Worm (Caenorhabditis elegans): ENCODE results near the gene fip-4.

Gene fip-4

DNA sequence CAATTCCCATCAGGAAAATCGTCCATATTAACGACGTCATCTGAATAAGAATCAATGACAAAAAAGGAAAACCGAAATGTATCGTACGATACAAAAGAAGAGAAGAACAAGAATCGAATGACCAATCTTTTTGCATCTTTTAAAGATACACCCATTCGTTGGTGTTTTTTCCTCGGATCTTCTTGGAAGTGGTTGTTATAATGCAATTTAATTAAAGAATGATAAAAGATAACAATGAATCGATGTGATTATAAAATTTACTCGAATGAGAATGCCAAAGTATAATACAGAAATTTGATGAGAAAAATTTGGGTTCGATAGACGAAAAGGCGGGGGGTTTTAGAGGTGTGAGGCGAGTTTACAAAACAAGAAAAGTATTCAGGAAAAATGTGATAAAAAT lies 18.0 kb upstream of the fip-4 start, which contains the start of gene F41E6.12:
Gene F41E6.12, minus strand, starts transcription at position 101 of the 400 bp plus-strand sequence.
- no peak for TF ChIP-seq egl-5 (tag; optimal IDR thresholded peaks at IDR 0.05)
- TF ChIP-seq nhr-23 (tag; optimal IDR thresholded peaks at IDR 0.05), result peak; percentile 20
- no peak for TF ChIP-seq ceh-16 (tag; optimal IDR thresholded peaks at IDR 0.05)

DNA sequence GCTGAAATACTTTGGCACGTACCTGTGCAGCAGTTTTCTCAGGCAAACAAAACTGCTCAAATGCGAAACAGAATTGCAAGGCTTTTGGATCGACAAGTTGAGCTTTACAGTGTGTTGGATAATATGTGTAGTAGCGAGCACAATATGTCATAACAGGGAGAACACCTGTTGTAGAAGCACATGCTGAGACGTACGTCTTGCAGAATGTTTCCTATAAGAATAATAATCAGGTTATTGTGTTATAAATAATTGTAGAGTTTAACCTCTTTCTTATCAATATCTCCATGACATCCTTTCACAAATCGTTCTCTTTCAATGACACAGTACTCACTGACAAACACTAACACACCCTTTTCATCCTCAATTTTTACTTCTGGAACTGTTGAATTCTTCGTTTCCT lies 16.5 kb upstream of the fip-4 start:
- TF ChIP-seq elt-3 (tag; optimal IDR thresholded peaks at IDR 0.05) (no peak), skn-1 (tag; optimal IDR thresholded peaks at IDR 0.05) (no peak), ceh-28 (tag; optimal IDR thresholded peaks at IDR 0.05) (no peak), unc-39 (tag; optimal IDR thresholded peaks at IDR 0.05) (no peak), tbx-2 (tag; optimal IDR thresholded peaks at IDR 0.05) (no peak), sea-2 (GFP tag; optimal IDR thresholded peaks at IDR 0.05) (no peak), nfya-1 (tag; optimal IDR thresholded peaks at IDR 0.05; ENCODE audit: insufficient read depth) (no peak), ama-1 (optimal IDR thresholded peaks at IDR 0.05) (no peak), nhr-43 (tag; optimal IDR thresholded peaks at IDR 0.05; ENCODE audit: poor library complexity, severe bottlenecking) (no peak)

DNA sequence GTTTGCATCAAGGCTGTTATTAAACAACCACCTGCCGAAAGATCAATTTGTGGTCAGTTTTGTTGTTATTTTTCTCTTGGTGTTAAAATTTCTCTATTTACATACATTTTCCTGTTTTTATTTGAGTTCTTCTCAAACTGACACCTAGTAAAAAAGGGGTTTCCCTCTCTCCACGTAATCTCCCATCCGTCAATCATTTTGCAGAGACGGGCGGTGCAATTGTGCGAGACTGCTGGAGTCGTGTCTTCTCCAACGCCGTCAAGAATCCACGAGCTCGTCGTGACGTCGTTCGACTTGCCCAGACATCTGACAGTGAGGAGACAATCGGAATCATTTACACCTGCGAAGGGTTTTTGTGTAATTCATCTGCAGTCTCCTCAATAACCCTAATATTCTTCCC lies 15.3 kb upstream of the fip-4 start:
- TF ChIP-seq aly-2 (tag; optimal IDR thresholded peaks at IDR 0.05) (no peak), snpc-4 (tag; optimal IDR thresholded peaks at IDR 0.05) (no peak), nhr-11 (tag; optimal IDR thresholded peaks at IDR 0.05) (no peak), fkh-2 (tag; optimal IDR thresholded peaks at IDR 0.05) (no peak), unc-62 (GFP tag; optimal IDR thresholded peaks at IDR 0.05) (peak; percentile 64), elt-3 (tag; optimal IDR thresholded peaks at IDR 0.05) (peak in 1 of 3 experiments; percentile 1), fkh-10 (GFP tag; optimal IDR thresholded peaks at IDR 0.05) (no peak), elt-2 (tag; optimal IDR thresholded peaks at IDR 0.05) (no peak), ceh-16 (tag; optimal IDR thresholded peaks at IDR 0.05) (no peak), nhr-237 (tag; optimal IDR thresholded peaks at IDR 0.05) (no peak), ceh-28 (tag; optimal IDR thresholded peaks at IDR 0.05) (no peak), mdl-1 (tag; optimal IDR thresholded peaks at IDR 0.05) (no peak), nhr-12 (tag; optimal IDR thresholded peaks at IDR 0.05) (no peak)

DNA sequence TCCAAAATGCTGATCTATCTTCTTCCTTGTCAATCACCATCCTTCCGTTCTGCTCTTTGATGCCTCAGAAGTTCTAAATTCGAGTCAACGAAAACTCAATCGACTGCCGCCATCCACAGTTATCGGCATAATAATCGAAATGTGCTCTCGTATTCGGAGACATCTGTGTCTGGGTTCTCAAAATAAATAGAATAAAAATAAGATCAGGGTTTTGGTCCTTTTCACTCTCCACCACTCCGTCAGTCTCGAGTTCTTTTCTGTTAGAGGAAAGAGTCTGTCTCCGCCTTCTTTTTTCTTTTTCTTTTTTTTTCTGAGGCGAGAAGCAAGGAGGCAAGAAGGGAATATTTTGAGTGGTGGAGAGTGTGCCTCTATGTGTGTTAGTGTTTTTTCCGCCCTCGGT lies 12.7 kb upstream of the fip-4 start, which contains the start of gene F41E6.17:
Gene F41E6.17, plus strand, starts transcription at position 348 of the 400 bp plus-strand sequence.
- TF ChIP-seq hmg-11 (tag; optimal IDR thresholded peaks at IDR 0.05), result peak; percentile 16
- no peak for TF ChIP-seq nhr-12 (tag; optimal IDR thresholded peaks at IDR 0.05)

DNA sequence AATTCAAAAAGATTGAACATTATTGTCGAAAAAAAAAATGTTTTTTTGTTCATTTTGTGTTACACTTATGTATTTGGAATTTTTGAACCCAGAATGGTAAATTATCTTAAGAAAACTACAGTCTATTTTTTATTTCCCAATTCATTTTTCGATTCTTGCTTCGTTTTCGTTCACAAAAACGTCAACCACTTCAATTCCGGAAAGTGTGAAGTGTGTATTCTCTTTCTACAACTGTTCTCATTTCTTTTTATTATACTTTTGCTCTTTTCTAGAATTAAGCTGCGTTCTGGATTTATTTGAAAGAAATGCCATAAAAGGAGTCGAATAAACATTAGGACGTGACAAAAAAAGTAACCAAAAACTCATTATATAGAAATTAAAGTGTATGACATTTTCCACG lies 11.2 kb upstream of the fip-4 start, which contains the start of gene F41E6.1:
Gene F41E6.1, plus strand, starts transcription at position 301 of the 400 bp plus-strand sequence.
- TF ChIP-seq nhr-25 (tag; optimal IDR thresholded peaks at IDR 0.05), result no peak
- TF ChIP-seq nhr-76 (tag; optimal IDR thresholded peaks at IDR 0.05), result no peak

DNA sequence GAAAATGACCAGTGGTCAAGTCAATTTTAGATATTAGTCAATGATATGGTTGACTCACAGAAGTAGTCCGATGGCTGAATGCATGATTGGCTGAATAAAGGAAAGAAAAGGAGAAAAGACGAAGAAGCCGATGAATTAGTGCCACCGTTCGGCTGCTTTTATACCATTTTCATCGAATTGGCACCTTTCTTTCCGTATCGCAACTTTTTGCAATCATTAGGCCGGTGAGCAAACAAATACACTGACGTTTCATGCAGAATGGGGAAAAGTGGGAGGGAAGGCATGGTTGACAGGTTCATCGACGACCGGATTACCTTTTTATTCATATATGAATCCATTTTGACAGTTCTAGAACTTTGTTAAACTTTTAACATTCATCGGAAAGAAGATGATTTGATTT lies 10.1 kb upstream of the fip-4 start, which contains the start of gene idpc-2:
Gene idpc-2, minus strand, starts transcription at position 101 of the 400 bp plus-strand sequence.
- TF ChIP-seq lsy-12 (tag; optimal IDR thresholded peaks at IDR 0.05), result no peak
- TF ChIP-seq nfya-1 (tag; optimal IDR thresholded peaks at IDR 0.05; ENCODE audit: insufficient read depth), result no peak
- TF ChIP-seq nhr-28 (tag; optimal IDR thresholded peaks at IDR 0.05), result no peak
- no peak for TF ChIP-seq nhr-43 (tag; optimal IDR thresholded peaks at IDR 0.05; ENCODE audit: poor library complexity, severe bottlenecking)
- TF ChIP-seq nhr-11 (tag; optimal IDR thresholded peaks at IDR 0.05), result no peak
- no peak for TF ChIP-seq elt-2 (tag; optimal IDR thresholded peaks at IDR 0.05)
- no peak for TF ChIP-seq ztf-11 (tag; optimal IDR thresholded peaks at IDR 0.05)

DNA sequence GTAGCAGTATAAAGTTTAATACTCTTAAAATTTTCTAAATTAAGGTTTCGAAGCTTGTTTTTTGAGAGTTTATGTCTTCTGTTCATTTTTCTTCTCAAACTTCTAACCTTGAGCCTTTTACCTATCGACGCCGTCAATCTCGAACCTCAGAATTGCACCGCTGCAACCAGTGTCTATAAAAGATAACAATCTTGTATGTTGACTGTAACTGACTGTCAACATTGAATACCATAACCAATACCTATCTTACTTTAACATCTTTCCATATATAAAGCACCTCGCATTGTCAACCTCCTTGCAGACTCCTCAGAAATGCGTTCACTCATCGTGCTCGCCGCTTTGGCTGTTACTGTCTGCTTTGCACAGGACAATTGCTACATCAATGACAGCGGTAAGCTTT lies 7.7 kb upstream of the fip-4 start, which contains the start of gene grd-5:
Gene grd-5, plus strand, starts transcription at position 295 of the 400 bp plus-strand sequence.
- peak; percentile 27 for TF ChIP-seq nhr-25 (tag; optimal IDR thresholded peaks at IDR 0.05)
- peak; percentile 83 for TF ChIP-seq elt-1 (tag; optimal IDR thresholded peaks at IDR 0.05)
- no peak for TF ChIP-seq unc-62 (GFP tag; optimal IDR thresholded peaks at IDR 0.05)
- no peak for TF ChIP-seq fos-1 (tag; optimal IDR thresholded peaks at IDR 0.05)
- TF ChIP-seq nfya-1 (tag; optimal IDR thresholded peaks at IDR 0.05; ENCODE audit: insufficient read depth), result no peak
- no peak for TF ChIP-seq hmg-11 (tag; optimal IDR thresholded peaks at IDR 0.05)
- no peak for TF ChIP-seq elt-2 (tag; optimal IDR thresholded peaks at IDR 0.05)
- no peak for TF ChIP-seq aly-2 (tag; optimal IDR thresholded peaks at IDR 0.05)
- peak; percentile 17 for TF ChIP-seq nhr-43 (tag; optimal IDR thresholded peaks at IDR 0.05; ENCODE audit: poor library complexity, severe bottlenecking)

Data from whole organism, L3 larva.